Worm (Caenorhabditis elegans) whole organism, L2 larva: ENCODE results near the gene gyf-1.

Experiments
- C34F6.9 ChIP-seq: fragments of 150-350 bp; optimal IDR thresholded peaks from 2 replicates; lab custom pipeline; 2014; ENCODE audit warnings: missing biosample characterization, missing genetic modification characterization
- F13H6.1 ChIP-seq: sonication (generic microtip); optimal IDR thresholded peaks from 2 replicates; lab custom pipeline; 2016; ENCODE audit warnings: missing genetic modification characterization, missing compliant biosample characterization
- R02D3.7 ChIP-seq: fragments of 150-350 bp; optimal IDR thresholded peaks from 2 replicates; lab custom pipeline; 2014; ENCODE audit warnings: missing biosample characterization, missing genetic modification characterization
- Y55F3AM.14 ChIP-seq: fragments of 200-800 bp; sonication (Bioruptor generic); optimal IDR thresholded peaks from 2 replicates; lab custom pipeline; 2018; ENCODE audit warnings: mild to moderate bottlenecking, missing genetic modification characterization, missing compliant biosample characterization
- alr-1 ChIP-seq: fragments of 150-350 bp; optimal IDR thresholded peaks from 2 replicates; lab custom pipeline; 2014; ENCODE audit warnings: missing biosample characterization, missing genetic modification characterization
- aly-2 ChIP-seq: fragments of 150-350 bp; optimal IDR thresholded peaks from 2 replicates; lab custom pipeline; 2014; ENCODE audit warnings: missing biosample characterization, missing genetic modification characterization
- ama-1 ChIP-seq: fragments of 150-350 bp; optimal IDR thresholded peaks from 2 replicates; lab custom pipeline; 2018; ENCODE audit warnings: inconsistent platforms
- blmp-1 ChIP-seq: sonication (generic microtip); optimal IDR thresholded peaks from 2 replicates; lab custom pipeline; 2017; ENCODE audit warnings: missing genetic modification characterization, mild to moderate bottlenecking, missing compliant biosample characterization, antibody characterized with exemption, moderate library complexity; ENCODE audit not compliant: insufficient read depth
- ceh-16 ChIP-seq: fragments of 150-350 bp; optimal IDR thresholded peaks from 2 replicates; lab custom pipeline; 2014; ENCODE audit warnings: missing biosample characterization, missing genetic modification characterization
- ceh-82 ChIP-seq: fragments of 150-350 bp; optimal IDR thresholded peaks from 2 replicates; lab custom pipeline; 2014; ENCODE audit warnings: missing biosample characterization, missing genetic modification characterization
- crh-2 ChIP-seq: sonication (generic microtip); optimal IDR thresholded peaks from 2 replicates; lab custom pipeline; 2017; ENCODE audit warnings: missing biosample characterization, missing genetic modification characterization
- dmd-4 ChIP-seq: sonication (generic microtip); optimal IDR thresholded peaks from 2 replicates; lab custom pipeline; 2017; ENCODE audit warnings: missing biosample characterization, missing genetic modification characterization
- egl-27 ChIP-seq: sonication (generic microtip); optimal IDR thresholded peaks from 3 replicates; lab custom pipeline; 2017; ENCODE audit warnings: missing biosample characterization, missing genetic modification reagents, missing genetic modification characterization
- elt-1 ChIP-seq: fragments of 150-350 bp; optimal IDR thresholded peaks from 2 replicates; lab custom pipeline; 2014; ENCODE audit warnings: missing biosample characterization, missing genetic modification characterization
- elt-3 ChIP-seq: sonication (generic microtip); optimal IDR thresholded peaks from 2 replicates; lab custom pipeline; 2017; ENCODE audit warnings: missing biosample characterization, missing genetic modification characterization
- fos-1 ChIP-seq: fragments of 150-350 bp; optimal IDR thresholded peaks from 2 replicates; lab custom pipeline; 2014; ENCODE audit warnings: missing biosample characterization, missing genetic modification characterization
- gmeb-1 ChIP-seq: fragments of 150-350 bp; optimal IDR thresholded peaks from 2 replicates; lab custom pipeline; 2014; ENCODE audit warnings: missing biosample characterization, missing genetic modification characterization
- lin-11 ChIP-seq: fragments of 150-350 bp; sonication (generic microtip); optimal IDR thresholded peaks from 2 replicates; lab custom pipeline; 2014; ENCODE audit warnings: missing biosample characterization, missing genetic modification characterization, inconsistent platforms, mixed read lengths
- lin-13 ChIP-seq: fragments of 150-350 bp; optimal IDR thresholded peaks from 2 replicates; lab custom pipeline; 2014; ENCODE audit warnings: missing biosample characterization, missing genetic modification reagents, missing genetic modification characterization
- lin-39 ChIP-seq: fragments of 150-350 bp; optimal IDR thresholded peaks from 2 replicates; lab custom pipeline; 2014; ENCODE audit warnings: missing biosample characterization, missing genetic modification reagents, missing genetic modification characterization
- lsy-2 ChIP-seq, 2 experiments: fragments of 150-350 bp in 1 of 2; sonication (generic microtip) in 1 of 2; optimal IDR thresholded peaks; 2 replicates each; lab custom pipeline; 2014 to 2017; ENCODE audit warnings: missing biosample characterization in 2 of 2, missing genetic modification characterization in 2 of 2
- mab-5 ChIP-seq: fragments of 150-350 bp; optimal IDR thresholded peaks from 2 replicates; lab custom pipeline; 2014; ENCODE audit warnings: missing biosample characterization, missing genetic modification characterization
- mbf-1 ChIP-seq: sonication (generic microtip); optimal IDR thresholded peaks from 2 replicates; lab custom pipeline; 2017; ENCODE audit warnings: missing biosample characterization, missing genetic modification characterization
- mdl-1 ChIP-seq, 2 experiments: fragments of 150-350 bp in 1 of 2; sonication (generic microtip) in 1 of 2; optimal IDR thresholded peaks; 2 replicates each; lab custom pipeline; 2017; ENCODE audit warnings: missing biosample characterization in 2 of 2, missing genetic modification characterization in 2 of 2
- nhr-11 ChIP-seq: fragments of 150-350 bp; optimal IDR thresholded peaks from 2 replicates; lab custom pipeline; 2014; ENCODE audit warnings: missing biosample characterization, missing genetic modification characterization
- nhr-12 ChIP-seq: fragments of 150-350 bp; optimal IDR thresholded peaks from 2 replicates; lab custom pipeline; 2014; ENCODE audit warnings: missing biosample characterization, missing genetic modification characterization
- nhr-129 ChIP-seq: fragments of 150-350 bp; optimal IDR thresholded peaks from 2 replicates; lab custom pipeline; 2014; ENCODE audit warnings: missing biosample characterization, missing genetic modification characterization
- nhr-21 ChIP-seq: fragments of 150-350 bp; optimal IDR thresholded peaks from 2 replicates; lab custom pipeline; 2014; ENCODE audit warnings: missing biosample characterization, missing genetic modification characterization
- nhr-23 ChIP-seq: fragments of 150-350 bp; optimal IDR thresholded peaks from 2 replicates; lab custom pipeline; 2014; ENCODE audit warnings: missing biosample characterization, missing genetic modification reagents, missing genetic modification characterization
- nhr-25 ChIP-seq: fragments of 150-350 bp; sonication (generic microtip); optimal IDR thresholded peaks from 3 replicates; lab custom pipeline; 2014; ENCODE audit warnings: missing biosample characterization, missing genetic modification characterization
- nhr-6 ChIP-seq: fragments of 150-350 bp; optimal IDR thresholded peaks from 2 replicates; lab custom pipeline; 2014; ENCODE audit warnings: missing biosample characterization, missing genetic modification characterization
- nhr-77 ChIP-seq: fragments of 150-350 bp; optimal IDR thresholded peaks from 2 replicates; lab custom pipeline; 2014; ENCODE audit warnings: missing biosample characterization, missing genetic modification characterization
- peb-1 ChIP-seq: fragments of 150-350 bp; optimal IDR thresholded peaks from 2 replicates; lab custom pipeline; 2014; ENCODE audit warnings: missing biosample characterization, missing genetic modification characterization
- skn-1 ChIP-seq: sonication (generic microtip); optimal IDR thresholded peaks from 2 replicates; lab custom pipeline; 2017; ENCODE audit warnings: missing biosample characterization, missing genetic modification characterization
- sma-9 ChIP-seq, 2 experiments: fragments of 150-350 bp in 1 of 2; sonication (generic microtip) in 1 of 2; optimal IDR thresholded peaks; 2 replicates each; lab custom pipeline; 2014 to 2016; ENCODE audit warnings: missing genetic modification characterization in 2 of 2, mild to moderate bottlenecking in 1 of 2, missing biosample characterization in 1 of 2, missing compliant biosample characterization in 1 of 2, missing genetic modification reagents in 1 of 2, moderate library complexity in 1 of 2
- snpc-4 ChIP-seq: fragments of 150-350 bp; optimal IDR thresholded peaks from 2 replicates; lab custom pipeline; 2014; ENCODE audit warnings: missing biosample characterization, missing genetic modification characterization
- unc-39 ChIP-seq: fragments of 150-350 bp; optimal IDR thresholded peaks from 2 replicates; lab custom pipeline; 2014; ENCODE audit warnings: missing biosample characterization, missing genetic modification characterization
- unc-55 ChIP-seq: fragments of 150-350 bp; sonication (generic microtip); optimal IDR thresholded peaks from 3 replicates; lab custom pipeline; 2014; ENCODE audit warnings: missing biosample characterization, missing genetic modification reagents, missing genetic modification characterization
- unc-62 ChIP-seq: fragments of 150-350 bp; optimal IDR thresholded peaks from 2 replicates; lab custom pipeline; 2014; ENCODE audit warnings: missing biosample characterization, missing genetic modification reagents, missing genetic modification characterization
- zag-1 ChIP-seq: fragments of 150-350 bp; optimal IDR thresholded peaks from 2 replicates; lab custom pipeline; 2014; ENCODE audit warnings: missing biosample characterization, missing genetic modification characterization
- ztf-1 ChIP-seq: fragments of 200-800 bp; sonication (Bioruptor generic); conservative IDR thresholded peaks from 2 replicates; pipeline ENCODE4 v1.3.6; 2022; ENCODE audit warnings: missing genetic modification characterization, missing compliant biosample characterization
- ztf-11 ChIP-seq: sonication (generic microtip); optimal IDR thresholded peaks from 2 replicates; lab custom pipeline; 2017; ENCODE audit warnings: missing biosample characterization, missing genetic modification characterization
- ztf-4 ChIP-seq: fragments of 150-350 bp; optimal IDR thresholded peaks from 2 replicates; lab custom pipeline; 2014; ENCODE audit warnings: missing biosample characterization, missing genetic modification characterization

The gyf-1 gene

ce11 chrII:6716638-6717037 is 32.6 kb downstream of the gyf-1 start, which contains the start of the genes T14B4.5 and T14B4.20:
Gene T14B4.5 (plus strand): TSS chrII:6716863.
Gene T14B4.20 (plus strand): TSS chrII:6716901.
- no peak for TF ChIP-seq alr-1
- TF ChIP-seq nhr-25 (tag; lab: Kevin White, UChicago) = no peak
- TF ChIP-seq nhr-11 (tag; lab: Kevin White, UChicago) = no peak
- no peak for TF ChIP-seq fos-1
- no peak for TF ChIP-seq sma-9 (GFP tag; optimal IDR thresholded peaks at IDR 0.05; lab: Kevin White, UChicago)
- TF ChIP-seq sma-9 (tag; optimal IDR thresholded peaks at IDR 0.05; lab: Kevin White, UChicago) = no peak
- TF ChIP-seq dmd-4 (tag; lab: Kevin White, UChicago) = no peak
- TF ChIP-seq ztf-1 (GFP tag; lab: Robert Waterston, UW) = no peak
- no peak for TF ChIP-seq nhr-6 (tag; lab: Kevin White, UChicago)
- TF ChIP-seq R02D3.7 (tag; lab: Kevin White, UChicago) = no peak
- TF ChIP-seq ztf-11 (tag; lab: Kevin White, UChicago) = no peak
- TF ChIP-seq F13H6.1 (tag; lab: Kevin White, UChicago) = no peak
- TF ChIP-seq unc-39 = no peak
- TF ChIP-seq mdl-1 (tag; optimal IDR thresholded peaks at IDR 0.05; lab: Kevin White, UChicago) = no peak
- TF ChIP-seq ceh-16 = no peak
- no peak for TF ChIP-seq unc-62 (GFP tag; lab: Kevin White, UChicago)
- TF ChIP-seq nhr-129 = no peak
- no peak for TF ChIP-seq nhr-23
- TF ChIP-seq nhr-12 (tag; lab: Kevin White, UChicago) = no peak
- TF ChIP-seq lsy-2 (tag; optimal IDR thresholded peaks at IDR 0.05; lab: Kevin White, UChicago) = no peak
- no peak for TF ChIP-seq peb-1 (tag; lab: Kevin White, UChicago)

ce11 chrII:6718221-6718620 is 34.2 kb downstream of the gyf-1 start, which contains the start of gene tsp-10:
Gene tsp-10 (plus strand): TSS chrII:6718586.
- no peak for TF ChIP-seq nhr-77 (tag; lab: Kevin White, UChicago)
- TF ChIP-seq unc-55 (GFP tag; lab: Kevin White, UChicago) = no peak
- no peak for TF ChIP-seq dmd-4 (tag; lab: Kevin White, UChicago)
- no peak for TF ChIP-seq fos-1
- TF ChIP-seq gmeb-1 (tag; lab: Kevin White, UChicago) = no peak
- TF ChIP-seq lsy-2 (tag; optimal IDR thresholded peaks at IDR 0.05; lab: Kevin White, UChicago) = no peak
- no peak for TF ChIP-seq lin-13 (GFP tag; lab: Kevin White, UChicago)
- TF ChIP-seq ztf-11 (tag; lab: Kevin White, UChicago) = no peak
- no peak for TF ChIP-seq ceh-82 (tag; lab: Kevin White, UChicago)
- no peak for TF ChIP-seq ztf-4
- no peak for TF ChIP-seq nhr-23
- no peak for TF ChIP-seq lin-11 (tag; lab: Kevin White, UChicago)
- TF ChIP-seq peb-1 (tag; lab: Kevin White, UChicago) = no peak
- no peak for TF ChIP-seq C34F6.9
- no peak for TF ChIP-seq Y55F3AM.14 (GFP tag; lab: Kevin White, UChicago)
- TF ChIP-seq sma-9 (GFP tag; optimal IDR thresholded peaks at IDR 0.05; lab: Kevin White, UChicago) = no peak
- no peak for TF ChIP-seq sma-9 (tag; optimal IDR thresholded peaks at IDR 0.05; lab: Kevin White, UChicago)
- TF ChIP-seq nhr-129 = no peak
- TF ChIP-seq nhr-21 (tag; lab: Kevin White, UChicago) = no peak
- TF ChIP-seq unc-39 = no peak
- no peak for TF ChIP-seq R02D3.7 (tag; lab: Kevin White, UChicago)
- TF ChIP-seq, all 48 proteins: peak for 0

- TF ChIP-seq ceh-16 = no peak
- TF ChIP-seq sma-9 (GFP tag; optimal IDR thresholded peaks at IDR 0.05; lab: Kevin White, UChicago) = peak; percentile 11
- TF ChIP-seq sma-9 (tag; optimal IDR thresholded peaks at IDR 0.05; lab: Kevin White, UChicago) = no peak
- TF ChIP-seq ama-1 (lab: Kevin White, UChicago) = no peak
- TF ChIP-seq skn-1 (tag; lab: Kevin White, UChicago) = no peak
- no peak for TF ChIP-seq lin-11 (tag; lab: Kevin White, UChicago)
- peak; percentile 30 for TF ChIP-seq crh-2 (tag; lab: Kevin White, UChicago)
- TF ChIP-seq lin-13 (GFP tag; lab: Kevin White, UChicago) = peak; percentile 14
- no peak for TF ChIP-seq zag-1 (tag; lab: Kevin White, UChicago)
- TF ChIP-seq aly-2 (tag; lab: Kevin White, UChicago) = no peak
- no peak for TF ChIP-seq nhr-12 (tag; lab: Kevin White, UChicago)
- TF ChIP-seq nhr-77 (tag; lab: Kevin White, UChicago) = no peak
- no peak for TF ChIP-seq elt-3 (tag; lab: Kevin White, UChicago)
- TF ChIP-seq lsy-2 (tag; optimal IDR thresholded peaks at IDR 0.05; lab: Kevin White, UChicago) = peak in 1 of 2 experiments; percentile 39
- TF ChIP-seq ztf-1 (GFP tag; lab: Robert Waterston, UW) = no peak
- no peak for TF ChIP-seq blmp-1
- TF ChIP-seq snpc-4 (tag; lab: Kevin White, UChicago) = peak; percentile 17
- peak; percentile 54 for TF ChIP-seq nhr-129
- peak; percentile 3 for TF ChIP-seq F13H6.1 (tag; lab: Kevin White, UChicago)
- TF ChIP-seq elt-1 (tag; lab: Kevin White, UChicago) = no peak
- TF ChIP-seq mab-5 = no peak
- peak; percentile 23 for TF ChIP-seq C34F6.9
- no peak for TF ChIP-seq ceh-82 (tag; lab: Kevin White, UChicago)
- no peak for TF ChIP-seq unc-39
- no peak for TF ChIP-seq egl-27 (tag; lab: Kevin White, UChicago)
- TF ChIP-seq ztf-11 (tag; lab: Kevin White, UChicago) = no peak
- TF ChIP-seq mbf-1 (tag; lab: Kevin White, UChicago) = no peak
- no peak for TF ChIP-seq lin-39
- peak; percentile 26 for TF ChIP-seq gmeb-1 (tag; lab: Kevin White, UChicago)
- no peak for TF ChIP-seq Y55F3AM.14 (GFP tag; lab: Kevin White, UChicago)
- TF ChIP-seq, all 48 proteins: peak for 9
These were observed 37.5 kb downstream of the gyf-1 start for ce11 chrII:6721581-6721980.
